Fruit fly (Drosophila melanogaster) S2 (cell line): ENCODE data around the gene Mms19.

Experiments used
- CG8478 ChIP-seq: fragments of >200 bp; optimal IDR thresholded peaks from 2 replicates; lab custom pipeline; 2018
- CTCF ChIP-seq, 2 experiments: fragments of >200 bp; optimal IDR thresholded peaks; 2 replicates each; lab custom pipeline; 2018

DNA sequence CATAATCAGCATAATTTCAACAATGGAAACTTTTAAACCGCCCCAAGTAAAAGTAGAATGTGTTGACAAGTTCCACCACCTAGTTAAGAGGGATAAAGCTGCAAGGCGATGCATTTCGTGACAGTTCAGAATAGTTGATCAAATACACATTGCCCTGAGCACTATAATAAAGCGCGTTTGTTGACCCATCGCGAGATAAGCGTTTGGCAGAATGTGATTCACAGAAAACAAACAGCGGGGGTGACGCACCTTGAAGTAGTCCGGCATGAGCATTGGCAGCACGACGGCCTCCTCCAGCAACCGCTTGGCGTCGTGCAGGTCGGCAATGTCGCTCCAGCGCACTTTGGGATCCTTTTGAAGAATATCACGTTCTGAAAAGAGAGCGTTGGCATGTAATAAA lies 2.9 kb upstream of the Mms19 start:
- TF ChIP-seq CTCF (optimal IDR thresholded peaks at IDR 0.05; lab: Kevin White, UChicago): no peak
- no peak for TF ChIP-seq CG8478 (lab: Kevin White, UChicago)
